Worm (Caenorhabditis elegans) whole organism, L4 larva: ENCODE results near the gene F46H5.5.

Experiments used
- F10B5.3 ChIP-seq: sonication (generic microtip); optimal IDR thresholded peaks from 2 replicates; lab custom pipeline; 2016; ENCODE audit warnings: mild to moderate bottlenecking, missing genetic modification characterization, missing compliant biosample characterization
- F26F4.8 ChIP-seq: fragments of 200-800 bp; sonication (Bioruptor generic); conservative IDR thresholded peaks from 2 replicates; pipeline ENCODE4 v1.3.6; 2022; ENCODE audit warnings: missing genetic modification characterization, missing compliant biosample characterization
- F37D6.2 ChIP-seq: sonication (generic microtip); optimal IDR thresholded peaks from 2 replicates; lab custom pipeline; 2016; ENCODE audit warnings: mild to moderate bottlenecking, missing genetic modification characterization, missing compliant biosample characterization
- T20F7.1 ChIP-seq: fragments of 200-800 bp; sonication (Bioruptor generic); optimal IDR thresholded peaks from 2 replicates; lab custom pipeline; 2018; ENCODE audit warnings: mild to moderate bottlenecking, missing genetic modification characterization, missing compliant biosample characterization
- Y48G9A.11 ChIP-seq: fragments of 200-800 bp; sonication (Bioruptor generic); IDR thresholded peaks from 2 replicates; pipeline ENCODE4 v1.3.6; 2022; ENCODE audit warnings: missing genetic modification reagents, missing genetic modification characterization, missing compliant biosample characterization
- Y75B8A.6 ChIP-seq: fragments of 200-800 bp; sonication (Bioruptor generic); IDR thresholded peaks from 2 replicates; pipeline ENCODE4 v1.3.6; 2022; ENCODE audit warnings: missing genetic modification reagents, missing genetic modification characterization, missing compliant biosample characterization
- ZK546.5 ChIP-seq, 2 experiments: sonication (generic microtip); optimal IDR thresholded peaks; 2 replicates each; lab custom pipeline; 2017; ENCODE audit warnings: missing biosample characterization in 2 of 2, missing genetic modification characterization in 2 of 2
- aha-1 ChIP-seq: fragments of 150-350 bp; peaks from one replicate; lab custom pipeline; 2014; ENCODE audit warnings: missing biosample characterization, missing genetic modification characterization
- ama-1 ChIP-seq: fragments of 150-350 bp; optimal IDR thresholded peaks from 2 replicates; lab custom pipeline; 2014; ENCODE audit warnings: inconsistent platforms, mixed read lengths
- arid-1 ChIP-seq: fragments of 200-800 bp; sonication (Bioruptor generic); conservative IDR thresholded peaks from 2 replicates; pipeline ENCODE4 v1.3.6; 2022; ENCODE audit warnings: missing genetic modification reagents, missing genetic modification characterization, missing compliant biosample characterization
- attf-4 ChIP-seq: sonication (generic microtip); optimal IDR thresholded peaks from 3 replicates; lab custom pipeline; 2017; ENCODE audit warnings: missing biosample characterization, missing genetic modification characterization
- ceh-20 ChIP-seq: fragments of 200-800 bp; sonication (Bioruptor generic); IDR thresholded peaks from 2 replicates; pipeline ENCODE4 v1.3.6; 2022; ENCODE audit warnings: missing genetic modification reagents, missing genetic modification characterization, missing compliant biosample characterization
- ceh-28 ChIP-seq: fragments of 150-350 bp; optimal IDR thresholded peaks from 2 replicates; lab custom pipeline; 2014; ENCODE audit warnings: missing biosample characterization, missing genetic modification reagents, missing genetic modification characterization
- cey-2 ChIP-seq: sonication (generic microtip); optimal IDR thresholded peaks from 3 replicates; lab custom pipeline; 2017; ENCODE audit warnings: missing genetic modification characterization, mild to moderate bottlenecking, missing compliant biosample characterization, antibody characterized with exemption, borderline replicate concordance; ENCODE audit not compliant: insufficient read depth
- daf-12 ChIP-seq: fragments of 150-350 bp; optimal IDR thresholded peaks from 2 replicates; lab custom pipeline; 2014; ENCODE audit warnings: missing biosample characterization, missing genetic modification reagents, missing genetic modification characterization
- daf-19 ChIP-seq: fragments of 200-800 bp; sonication (Bioruptor generic); conservative IDR thresholded peaks from 2 replicates; pipeline ENCODE4 v1.3.6; 2022; ENCODE audit warnings: missing genetic modification characterization, missing compliant biosample characterization
- dmd-6 ChIP-seq: fragments of 200-800 bp; sonication (Bioruptor generic); IDR thresholded peaks from 2 replicates; pipeline ENCODE4 v1.3.6; 2022; ENCODE audit warnings: missing genetic modification reagents, missing genetic modification characterization, missing compliant biosample characterization
- duxl-1 ChIP-seq: sonication (generic microtip); optimal IDR thresholded peaks from 2 replicates; lab custom pipeline; 2016; ENCODE audit warnings: mild to moderate bottlenecking, missing genetic modification characterization, moderate library complexity, missing compliant biosample characterization; ENCODE audit not compliant: poor library complexity
- dve-1 ChIP-seq: sonication (generic microtip); optimal IDR thresholded peaks from 2 replicates; lab custom pipeline; 2017; ENCODE audit warnings: antibody characterized with exemption, mild to moderate bottlenecking, missing genetic modification characterization, missing compliant biosample characterization; ENCODE audit not compliant: insufficient read depth
- egl-27 ChIP-seq: sonication (generic microtip); optimal IDR thresholded peaks from 3 replicates; lab custom pipeline; 2017; ENCODE audit warnings: missing biosample characterization, missing genetic modification reagents, missing genetic modification characterization
- egl-43 ChIP-seq: fragments of 200-800 bp; sonication (Bioruptor generic); IDR thresholded peaks from 2 replicates; pipeline ENCODE4 v1.3.6; 2022; ENCODE audit warnings: missing genetic modification reagents, missing genetic modification characterization, missing compliant biosample characterization
- jun-1 ChIP-seq: fragments of 150-350 bp; optimal IDR thresholded peaks from 2 replicates; lab custom pipeline; 2014; ENCODE audit warnings: missing biosample characterization, missing genetic modification reagents, missing genetic modification characterization
- lim-7 ChIP-seq: fragments of 200-800 bp; sonication (Bioruptor generic); IDR thresholded peaks from 2 replicates; pipeline ENCODE4 v1.3.6; 2022; ENCODE audit warnings: missing genetic modification characterization, missing compliant biosample characterization
- lin-1 ChIP-seq: fragments of 200-800 bp; sonication (Bioruptor generic); IDR thresholded peaks from 2 replicates; pipeline ENCODE4 v1.3.6; 2022; ENCODE audit warnings: missing genetic modification reagents, missing genetic modification characterization, missing compliant biosample characterization
- lin-15B ChIP-seq: fragments of 150-350 bp; sonication (generic microtip); optimal IDR thresholded peaks from 3 replicates; lab custom pipeline; 2014; ENCODE audit warnings: missing biosample characterization, missing genetic modification characterization
- lin-29 ChIP-seq: fragments of 200-800 bp; sonication (Bioruptor generic); IDR thresholded peaks from 2 replicates; pipeline ENCODE4 v1.3.6; 2022; ENCODE audit warnings: missing genetic modification reagents, missing genetic modification characterization, missing compliant biosample characterization
- lin-38 ChIP-seq: fragments of 200-800 bp; sonication (Bioruptor generic); IDR thresholded peaks from 2 replicates; pipeline ENCODE4 v1.3.6; 2022; ENCODE audit warnings: missing genetic modification reagents, missing genetic modification characterization, missing compliant biosample characterization
- lin-39 ChIP-seq: fragments of 150-350 bp; optimal IDR thresholded peaks from 2 replicates; lab custom pipeline; 2014; ENCODE audit warnings: missing biosample characterization, missing genetic modification reagents, missing genetic modification characterization
- lsy-2 ChIP-seq, 2 experiments: fragments of 150-350 bp in 1 of 2; sonication (generic microtip) in 1 of 2; optimal IDR thresholded peaks; 2 replicates each; lab custom pipeline; 2014 to 2017; ENCODE audit warnings: missing biosample characterization in 2 of 2, missing genetic modification characterization in 2 of 2
- madf-5 ChIP-seq, 2 experiments: fragments of 200-800 bp; sonication (Bioruptor generic); IDR thresholded peaks; 2 replicates each; pipeline ENCODE4 v1.3.6; 2022; ENCODE audit warnings: missing compliant biosample characterization in 2 of 2, missing genetic modification characterization in 2 of 2
- madf-9 ChIP-seq: fragments of 200-800 bp; sonication (Bioruptor generic); conservative IDR thresholded peaks from 2 replicates; pipeline ENCODE4 v1.3.6; 2022; ENCODE audit warnings: missing genetic modification reagents, missing genetic modification characterization, missing compliant biosample characterization
- mdl-1 ChIP-seq, 2 experiments: fragments of 150-350 bp in 1 of 2; sonication (generic microtip) in 1 of 2; optimal IDR thresholded peaks; 2 replicates each; lab custom pipeline; 2014 to 2017; ENCODE audit warnings: missing biosample characterization in 2 of 2, missing genetic modification characterization in 2 of 2
- mdt-29 ChIP-seq: fragments of 200-800 bp; sonication (Bioruptor generic); IDR thresholded peaks from 2 replicates; pipeline ENCODE4 v1.3.6; 2022; ENCODE audit warnings: missing genetic modification reagents, missing genetic modification characterization, missing compliant biosample characterization
- mep-1 ChIP-seq: fragments of 150-350 bp; sonication (generic microtip); optimal IDR thresholded peaks from 3 replicates; lab custom pipeline; 2014; ENCODE audit warnings: missing biosample characterization, missing genetic modification characterization
- mxl-2 ChIP-seq: fragments of 200-800 bp; sonication (Bioruptor generic); conservative IDR thresholded peaks from 2 replicates; pipeline ENCODE4 v1.3.6; 2022; ENCODE audit warnings: missing genetic modification reagents, missing genetic modification characterization, missing compliant biosample characterization
- mxl-3 ChIP-seq: fragments of 200-800 bp; sonication (Bioruptor generic); optimal IDR thresholded peaks from 2 replicates; lab custom pipeline; 2018; ENCODE audit warnings: mild to moderate bottlenecking, missing genetic modification characterization, missing compliant biosample characterization
- nhr-102 ChIP-seq: sonication (generic microtip); optimal IDR thresholded peaks from 2 replicates; lab custom pipeline; 2016; ENCODE audit warnings: mild to moderate bottlenecking, missing genetic modification characterization, moderate library complexity, missing compliant biosample characterization
- nhr-237 ChIP-seq: sonication (generic microtip); optimal IDR thresholded peaks from 2 replicates; lab custom pipeline; 2017; ENCODE audit warnings: missing biosample characterization, missing genetic modification characterization
- nhr-25 ChIP-seq: sonication (generic microtip); optimal IDR thresholded peaks from 2 replicates; lab custom pipeline; 2017; ENCODE audit warnings: missing genetic modification characterization, mild to moderate bottlenecking, missing compliant biosample characterization, antibody characterized with exemption, moderate library complexity, borderline replicate concordance; ENCODE audit not compliant: insufficient read depth
- nhr-41 ChIP-seq: fragments of 200-800 bp; sonication (Bioruptor generic); IDR thresholded peaks from 2 replicates; pipeline ENCODE4 v1.3.6; 2022; ENCODE audit warnings: missing genetic modification reagents, missing genetic modification characterization, missing compliant biosample characterization
- pha-4 ChIP-seq, 2 experiments: fragments of 150-350 bp in 1 of 2; fragments of 200-800 bp in 1 of 2; sonication (Bioruptor generic) in 1 of 2; IDR thresholded peaks in 1 of 2; optimal IDR thresholded peaks in 1 of 2; 2 replicates each; pipeline versions ENCODE4 v1.3.6 to Lab custom; 2014 to 2022; ENCODE audit warnings: missing genetic modification characterization in 2 of 2, missing genetic modification reagents in 2 of 2, missing biosample characterization in 1 of 2, missing compliant biosample characterization in 1 of 2
- rbr-2 ChIP-seq: sonication (generic microtip); optimal IDR thresholded peaks from 2 replicates; lab custom pipeline; 2016; ENCODE audit warnings: missing genotype, missing genetic modification characterization, missing compliant biosample characterization
- saeg-2 ChIP-seq: fragments of 200-800 bp; sonication (Bioruptor generic); IDR thresholded peaks from 2 replicates; pipeline ENCODE4 v1.3.6; 2022; ENCODE audit warnings: missing genetic modification reagents, missing genetic modification characterization, missing compliant biosample characterization
- sdz-12 ChIP-seq: fragments of 200-800 bp; sonication (Bioruptor generic); optimal IDR thresholded peaks from 2 replicates; lab custom pipeline; 2018; ENCODE audit warnings: mild to moderate bottlenecking, missing genetic modification characterization, missing compliant biosample characterization
- snpc-4 ChIP-seq: fragments of 150-350 bp; optimal IDR thresholded peaks from 2 replicates; lab custom pipeline; 2014; ENCODE audit warnings: missing biosample characterization, missing genetic modification characterization
- unc-130 ChIP-seq: sonication (generic microtip); optimal IDR thresholded peaks from 2 replicates; lab custom pipeline; 2016; ENCODE audit warnings: missing genetic modification reagents, missing genetic modification characterization, missing compliant biosample characterization
- unc-39 ChIP-seq: sonication (generic microtip); optimal IDR thresholded peaks from 2 replicates; lab custom pipeline; 2017; ENCODE audit warnings: missing biosample characterization, missing genetic modification characterization
- zfp-2 ChIP-seq: sonication (generic microtip); optimal IDR thresholded peaks from 2 replicates; lab custom pipeline; 2016; ENCODE audit warnings: mild to moderate bottlenecking, missing genetic modification characterization, missing compliant biosample characterization
- zip-2 ChIP-seq: fragments of 150-350 bp; optimal IDR thresholded peaks from 2 replicates; lab custom pipeline; 2014; ENCODE audit warnings: missing biosample characterization, missing genetic modification characterization

Gene F46H5.5

ce11 chrX:7232158-7232822, 24.5 kb downstream of the F46H5.5 start:
- no peak for TF ChIP-seq nhr-25 (tag; lab: Kevin White, UChicago)
- TF ChIP-seq madf-5 (GFP tag; IDR thresholded peaks at IDR 0.05; lab: Robert Waterston, UW), result 0 out of 4 replicates have a peak, but pooled peaks of 1 of the 2 experiments have one; percentile 26
- TF ChIP-seq mxl-3, result peak; percentile 40
- peak; percentile 67 for TF ChIP-seq dve-1 (tag; lab: Kevin White, UChicago)
- TF ChIP-seq duxl-1 (tag; lab: Kevin White, UChicago), result no peak
- TF ChIP-seq mdl-1 (tag; optimal IDR thresholded peaks at IDR 0.05; lab: Kevin White, UChicago), result peak in 1 of 2 experiments; percentile 37
- TF ChIP-seq sdz-12 (GFP tag; lab: Kevin White, UChicago), result no peak
- peak; percentile 22 for TF ChIP-seq rbr-2 (tag; lab: Kevin White, UChicago)
- no peak for TF ChIP-seq nhr-102
- no peak for TF ChIP-seq lin-29
- 0 out of 2 replicates have a peak, but pooled peaks have one; percentile 13 for TF ChIP-seq egl-43 (GFP tag; lab: Robert Waterston, UW)
- no peak for TF ChIP-seq lim-7
- TF ChIP-seq lsy-2 (tag; optimal IDR thresholded peaks at IDR 0.05; lab: Kevin White, UChicago), result peak in 1 of 2 experiments; percentile 62
- no peak for TF ChIP-seq arid-1 (GFP tag; lab: Robert Waterston, UW)
- TF ChIP-seq zip-2 (tag; lab: Kevin White, UChicago), result no peak
- no peak for TF ChIP-seq zfp-2 (tag; lab: Kevin White, UChicago)
- TF ChIP-seq Y48G9A.11 (GFP tag; lab: Robert Waterston, UW), result no peak
- peak; percentile 58; the same call in 1 of the 2 replicates for TF ChIP-seq lin-1 (GFP tag; lab: Robert Waterston, UW)
- no peak for TF ChIP-seq F26F4.8
- TF ChIP-seq ceh-28 (tag; lab: Kevin White, UChicago), result no peak
- TF ChIP-seq lin-39, result no peak
- no peak for TF ChIP-seq F10B5.3 (tag; lab: Kevin White, UChicago)
- TF ChIP-seq attf-4 (tag; lab: Kevin White, UChicago), result no peak
- TF ChIP-seq nhr-41 (GFP tag; lab: Robert Waterston, UW), result no peak
- TF ChIP-seq daf-12 (tag; lab: Kevin White, UChicago), result no peak
- TF ChIP-seq ZK546.5 (tag; optimal IDR thresholded peaks at IDR 0.05; lab: Kevin White, UChicago), result no peak
- TF ChIP-seq ceh-20 (GFP tag; lab: Robert Waterston, UW), result no peak
- no peak for TF ChIP-seq lin-15B (tag; lab: Kevin White, UChicago)
- no peak for TF ChIP-seq T20F7.1 (GFP tag; lab: Kevin White, UChicago)
- peak; percentile 91 for TF ChIP-seq aha-1
- TF ChIP-seq unc-130, result no peak
- TF ChIP-seq snpc-4, result no peak
- peak; percentile 35 for TF ChIP-seq dmd-6
- TF ChIP-seq egl-27 (tag; lab: Kevin White, UChicago), result no peak
- no peak for TF ChIP-seq pha-4 (GFP tag; IDR thresholded peaks at IDR 0.05; lab: Robert Waterston, UW)
- no peak for TF ChIP-seq pha-4 (tag; optimal IDR thresholded peaks at IDR 0.05; lab: Kevin White, UChicago)
- TF ChIP-seq F37D6.2 (tag; lab: Kevin White, UChicago), result no peak
- TF ChIP-seq nhr-237 (tag; lab: Kevin White, UChicago), result no peak
- peak; percentile 39 for TF ChIP-seq mep-1 (tag; lab: Kevin White, UChicago)
- no peak for TF ChIP-seq daf-19 (GFP tag; lab: Robert Waterston, UW)
- TF ChIP-seq madf-9 (GFP tag; lab: Robert Waterston, UW), result no peak
- no peak for TF ChIP-seq unc-39 (tag; lab: Kevin White, UChicago)
- TF ChIP-seq Y75B8A.6, result 0 out of 2 replicates have a peak, but pooled peaks have one; percentile 20
- TF ChIP-seq jun-1 (tag; lab: Kevin White, UChicago), result no peak
- no peak for TF ChIP-seq mdt-29 (GFP tag; lab: Robert Waterston, UW)
- TF ChIP-seq lin-38, result no peak
- no peak for TF ChIP-seq saeg-2 (GFP tag; lab: Robert Waterston, UW)
- no peak for TF ChIP-seq cey-2 (tag; lab: Kevin White, UChicago)
- TF ChIP-seq ama-1 (lab: Kevin White, UChicago), result peak; percentile 96
- TF ChIP-seq mxl-2 (GFP tag; lab: Robert Waterston, UW), result no peak
